Fruit fly (Drosophila melanogaster): ENCODE measurements around the gene CG14826.

Gene CG14826

DNA sequence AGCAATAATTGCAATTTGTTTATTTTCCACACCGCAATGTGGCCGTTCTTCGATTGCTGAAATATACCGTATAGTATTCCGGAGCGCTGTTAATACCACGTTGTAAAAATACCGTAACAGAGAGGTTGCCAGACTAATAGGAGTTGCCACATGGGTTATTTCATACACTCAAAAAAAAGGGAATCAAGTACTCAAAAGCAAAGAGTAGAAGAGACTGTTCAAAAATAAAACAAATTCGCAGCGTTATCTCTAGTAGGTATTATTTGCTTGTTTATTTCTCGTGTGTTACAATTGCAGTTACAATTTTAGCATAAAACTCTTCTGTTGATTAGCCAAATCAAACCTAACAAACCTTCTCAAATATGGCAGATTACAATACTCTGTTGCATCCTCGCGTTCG is 16.2 kb downstream of the CG14826 start, which contains the start of gene MED4 (continued):
- TF ChIP-seq fru (optimal IDR thresholded peaks at IDR 0.05), result no peak
- no peak for TF ChIP-seq Elba2 (GFP tag; optimal IDR thresholded peaks at IDR 0.05)
- peak; percentile 87 for TF ChIP-seq CG9876 (GFP tag; optimal IDR thresholded peaks at IDR 0.05)
- TF ChIP-seq ewg (GFP tag; optimal IDR thresholded peaks at IDR 0.05), result peak; percentile 52
- TF ChIP-seq pb (GFP tag; optimal IDR thresholded peaks at IDR 0.05), result peak; percentile 75
- peak; percentile 59 for TF ChIP-seq crc (GFP tag; optimal IDR thresholded peaks at IDR 0.05)
- no peak for TF ChIP-seq ara (GFP tag; IDR thresholded peaks at IDR 0.05)
- TF ChIP-seq CG15601 (tag; optimal IDR thresholded peaks at IDR 0.05), result peak; percentile 66
- 0 out of 3 replicates have a peak, but pooled peaks have one; percentile 16 for TF ChIP-seq CG3726 (GFP tag; IDR thresholded peaks at IDR 0.05)
- no peak for TF ChIP-seq kni (GFP tag; optimal IDR thresholded peaks at IDR 0.05)
- TF ChIP-seq CG4854 (GFP tag; optimal IDR thresholded peaks at IDR 0.05), result peak; percentile 69
- peak; percentile 75 for TF ChIP-seq CG11504 (tag; optimal IDR thresholded peaks at IDR 0.05)
- TF ChIP-seq az2 (GFP tag; optimal IDR thresholded peaks at IDR 0.05), result peak; percentile 81
- TF ChIP-seq ci (GFP tag; IDR thresholded peaks at IDR 0.05), result peak; percentile 89
- peak; percentile 69 for TF ChIP-seq CG17359 (tag; optimal IDR thresholded peaks at IDR 0.05)
- no peak for TF ChIP-seq vnd (GFP tag; IDR thresholded peaks at IDR 0.05; ENCODE audit: partially characterized antibody)
- peak; percentile 72 for TF ChIP-seq fd3F (GFP tag; optimal IDR thresholded peaks at IDR 0.05)
- no peak for TF ChIP-seq hkb (optimal IDR thresholded peaks at IDR 0.05)
- peak; percentile 83 for TF ChIP-seq hkb (GFP tag; IDR thresholded peaks at IDR 0.05)
- TF ChIP-seq en (GFP tag; optimal IDR thresholded peaks at IDR 0.05), result peak; percentile 76
- peak; percentile 33 for TF ChIP-seq cwo (GFP tag; optimal IDR thresholded peaks at IDR 0.05)
- peak; percentile 77 for TF ChIP-seq CG2678 (tag; optimal IDR thresholded peaks at IDR 0.05)
- peak; percentile 29 for TF ChIP-seq CG3995 (GFP tag; optimal IDR thresholded peaks at IDR 0.05)
- TF ChIP-seq Oli (tag; optimal IDR thresholded peaks at IDR 0.05), result peak; percentile 71
- peak; percentile 62 for TF ChIP-seq CG7556 (GFP tag; optimal IDR thresholded peaks at IDR 0.05)
- peak; percentile 68 for TF ChIP-seq Fer3 (tag; optimal IDR thresholded peaks at IDR 0.05)
- peak; percentile 77 for TF ChIP-seq CG7839 (tag; optimal IDR thresholded peaks at IDR 0.05)
- TF ChIP-seq Abd-B (GFP tag; optimal IDR thresholded peaks at IDR 0.05), result peak; percentile 56
- TF ChIP-seq CG31365 (tag; optimal IDR thresholded peaks at IDR 0.05), result no peak
- TF ChIP-seq nerfin-1 (tag; optimal IDR thresholded peaks at IDR 0.05), result peak; percentile 51
- no peak for TF ChIP-seq Fer2 (tag; optimal IDR thresholded peaks at IDR 0.05)
- TF ChIP-seq ERR (GFP tag; optimal IDR thresholded peaks at IDR 0.05), result peak; percentile 69
- TF ChIP-seq D (optimal IDR thresholded peaks at IDR 0.05), result no peak
- peak; percentile 1 for TF ChIP-seq D (GFP tag; optimal IDR thresholded peaks at IDR 0.05)
- peak; percentile 60 for TF ChIP-seq CG6765 (GFP tag; optimal IDR thresholded peaks at IDR 0.05)
- no peak for TF ChIP-seq Dip2 (GFP tag; IDR thresholded peaks at IDR 0.05)
- no peak for TF ChIP-seq corto (GFP tag; optimal IDR thresholded peaks at IDR 0.05)
- peak; percentile 75 for TF ChIP-seq CG5245 (GFP tag; optimal IDR thresholded peaks at IDR 0.05)
- TF ChIP-seq BtbVII (GFP tag; optimal IDR thresholded peaks at IDR 0.05), result peak; percentile 75
- TF ChIP-seq CG6689 (GFP tag; IDR thresholded peaks at IDR 0.05), result 0 out of 2 replicates have a peak, but pooled peaks have one; percentile 53
- peak; percentile 82 for TF ChIP-seq CG14014 (GFP tag; IDR thresholded peaks at IDR 0.05)
- peak; percentile 66 for TF ChIP-seq CG17361 (GFP tag; IDR thresholded peaks at IDR 0.05)
- peak; percentile 23 for TF ChIP-seq CG3407 (GFP tag; optimal IDR thresholded peaks at IDR 0.05)
- peak; percentile 40 for TF ChIP-seq CG3838 (GFP tag; optimal IDR thresholded peaks at IDR 0.05)
- peak; percentile 80 for TF ChIP-seq chn (GFP tag; optimal IDR thresholded peaks at IDR 0.05)
- peak; percentile 88 for TF ChIP-seq dm (GFP tag; optimal IDR thresholded peaks at IDR 0.05)
- peak; percentile 81 for TF ChIP-seq CG10366 (GFP tag; IDR thresholded peaks at IDR 0.05)
- peak; percentile 86 for TF ChIP-seq CG30403 (GFP tag; optimal IDR thresholded peaks at IDR 0.05)
- TF ChIP-seq Nf-YA (GFP tag; IDR thresholded peaks at IDR 0.05), result no peak
- TF ChIP-seq fd102C (GFP tag; optimal IDR thresholded peaks at IDR 0.05), result no peak
- TF ChIP-seq onecut (GFP tag; IDR thresholded peaks at IDR 0.05), result peak; percentile 52
- peak; percentile 79 for TF ChIP-seq CG12219 (GFP tag; optimal IDR thresholded peaks at IDR 0.05)

Measured in whole organism, embryonic.